Fruit fly (Drosophila melanogaster): Measurements from ENCODE around the gene CG7518.
A peak's percentile ranks its signal among the peaks of the same experiment; 100 is the strongest.

DNA sequence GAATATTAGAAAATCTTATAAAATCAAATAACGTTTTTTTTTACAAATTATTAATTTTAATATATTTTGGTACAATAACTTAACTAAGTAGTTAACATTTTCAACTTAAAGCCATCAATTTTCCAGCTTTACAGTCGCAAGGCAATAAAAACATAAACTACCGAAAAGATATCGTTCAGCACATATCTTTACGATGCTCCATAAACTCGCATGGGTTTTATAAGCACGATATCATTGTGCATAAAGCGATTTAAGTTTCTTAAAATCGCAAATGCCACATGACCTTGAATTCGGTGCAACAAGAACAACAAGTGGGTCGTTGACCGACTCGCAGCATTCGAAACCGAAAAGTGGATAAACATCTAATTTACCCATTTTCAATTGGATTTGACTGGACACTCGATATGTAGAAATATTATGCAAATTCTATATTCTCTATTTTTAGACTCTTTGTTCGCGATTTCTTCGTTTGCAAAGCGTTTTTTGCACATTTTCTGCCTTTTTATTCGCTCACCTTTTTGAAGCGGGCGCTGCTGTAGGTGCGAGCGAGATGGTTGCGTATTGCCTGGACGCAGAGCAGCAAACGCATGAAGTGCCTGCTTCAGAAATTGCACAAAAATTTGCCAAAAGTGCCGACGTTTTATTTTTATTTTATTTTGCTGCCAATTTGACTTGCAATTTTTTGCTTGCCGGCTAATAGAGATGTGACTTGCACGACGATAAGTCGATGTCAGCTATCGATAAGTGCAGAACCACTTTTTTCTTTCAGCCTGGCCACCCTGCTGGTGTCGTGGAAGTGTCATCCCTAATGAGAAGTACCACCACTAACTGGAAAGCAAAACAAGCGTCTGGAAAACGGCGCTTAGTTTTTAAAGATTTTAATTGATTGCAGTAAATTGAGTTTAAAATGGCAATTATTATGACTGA, 36.7 kb upstream of the CG7518 start, which contains the start of gene Spc25:
- TF ChIP-seq psq (optimal IDR thresholded peaks at IDR 0.05) (no peak), EcR (GFP tag; optimal IDR thresholded peaks at IDR 0.05) (peak; percentile 54 to 84), CG8478 (optimal IDR thresholded peaks at IDR 0.05) (no peak), pan (optimal IDR thresholded peaks at IDR 0.05) (no peak), usp (GFP tag; optimal IDR thresholded peaks at IDR 0.05) (no peak), Dll (optimal IDR thresholded peaks at IDR 0.05) (no peak)
